Worm (Caenorhabditis elegans): ENCODE measurements around the gene C30H6.12.

- TF ChIP-seq ztf-11 (tag; optimal IDR thresholded peaks at IDR 0.05) (no peak), unc-62 (GFP tag; optimal IDR thresholded peaks at IDR 0.05) (no peak), ceh-8 (GFP tag; optimal IDR thresholded peaks at IDR 0.05) (no peak), egl-13 (tag; optimal IDR thresholded peaks at IDR 0.05) (no peak)
Measured at ce11 chrIV:17343482-17343881, 39.7 kb upstream of the C30H6.12 start, which contains the start of gene C49C3.11.
